Worm (Caenorhabditis elegans) whole organism, midembryonic: ENCODE results near the gene C04F5.8.
A peak's percentile ranks its signal among the peaks of the same experiment; 100 is the strongest.

Experiments used
- T22C8.4 ChIP-seq: fragments of 200-800 bp; sonication (Bioruptor generic); IDR thresholded peaks from 2 replicates; pipeline ENCODE4 v1.3.6; 2022; ENCODE audit warnings: missing genetic modification characterization, missing compliant biosample characterization
- cog-1 ChIP-seq: sonication (generic microtip); optimal IDR thresholded peaks from 2 replicates; lab custom pipeline; 2016; ENCODE audit warnings: missing genetic modification characterization, missing compliant biosample characterization
- flt-1 ChIP-seq: fragments of 200-800 bp; sonication (Bioruptor generic); IDR thresholded peaks from 2 replicates; pipeline ENCODE4 v1.3.6; 2022; ENCODE audit warnings: missing genetic modification characterization, missing compliant biosample characterization
- klf-2 ChIP-seq: fragments of 200-800 bp; sonication (Bioruptor generic); conservative IDR thresholded peaks from 2 replicates; pipeline ENCODE4 v1.3.6; 2022; ENCODE audit warnings: missing genetic modification reagents, missing genetic modification characterization, missing compliant biosample characterization
- med-1 ChIP-seq: sonication (generic microtip); optimal IDR thresholded peaks from 2 replicates; lab custom pipeline; 2017; ENCODE audit warnings: missing genetic modification characterization, mild to moderate bottlenecking, missing compliant biosample characterization, antibody characterized with exemption, missing genetic modification reagents; ENCODE audit not compliant: insufficient read depth
- ref-1 ChIP-seq: fragments of 200-800 bp; sonication (Bioruptor generic); conservative IDR thresholded peaks from 2 replicates; pipeline ENCODE4 v1.3.6; 2022; ENCODE audit warnings: missing genetic modification reagents, missing genetic modification characterization, missing compliant biosample characterization
- tab-1 ChIP-seq: fragments of 200-800 bp; sonication (Bioruptor generic); IDR thresholded peaks from 2 replicates; pipeline ENCODE4 v1.3.6; 2022; ENCODE audit warnings: missing genetic modification characterization, missing compliant biosample characterization
- ztf-23 ChIP-seq: fragments of 200-800 bp; sonication (Bioruptor generic); IDR thresholded peaks from 2 replicates; pipeline ENCODE4 v1.3.6; 2022; ENCODE audit warnings: missing genetic modification reagents, missing genetic modification characterization, missing compliant biosample characterization
- ztf-29 ChIP-seq: fragments of 200-800 bp; sonication (Bioruptor generic); IDR thresholded peaks from 2 replicates; pipeline ENCODE4 v1.3.6; 2022; ENCODE audit warnings: missing genetic modification reagents, missing genetic modification characterization, missing compliant biosample characterization

The C04F5.8 gene

ce11 chrV:5084957-5085465 lies 28.5 kb downstream of the C04F5.8 start, which contains the start of gene Y58A7A.4:
Y58A7A.4 (minus strand) TSS chrV:5085007.
- no peak for TF ChIP-seq tab-1 (GFP tag; lab: Robert Waterston, UW)

ce11 chrV:5080853-5081338 lies 32.7 kb downstream of the C04F5.8 start, which contains the start of gene Y58A7A.3:
Y58A7A.3 (minus strand) TSS chrV:5080903.
- no peak for TF ChIP-seq ztf-29 (GFP tag; lab: Robert Waterston, UW)

ce11 chrV:5075343-5075742 lies 38.2 kb downstream of the C04F5.8 start:
- peak; percentile 90 for TF ChIP-seq ref-1 (GFP tag; lab: Robert Waterston, UW)
- TF ChIP-seq flt-1 (GFP tag; lab: Robert Waterston, UW) = peak; percentile 68; the same call in 1 of the 2 replicates
- TF ChIP-seq ztf-23 (GFP tag; lab: Robert Waterston, UW) = peak; percentile 95
- TF ChIP-seq tab-1 (GFP tag; lab: Robert Waterston, UW) = peak; percentile 82; the same call in 1 of the 2 replicates
- peak; percentile 89 for TF ChIP-seq klf-2 (GFP tag; lab: Robert Waterston, UW)

- TF ChIP-seq ztf-29 (GFP tag; lab: Robert Waterston, UW) (no peak), cog-1 (tag; lab: Kevin White, UChicago) (no peak), flt-1 (GFP tag; lab: Robert Waterston, UW) (no peak), ref-1 (GFP tag; lab: Robert Waterston, UW) (no peak), T22C8.4 (GFP tag; lab: Robert Waterston, UW) (no peak), med-1 (no peak), ztf-23 (GFP tag; lab: Robert Waterston, UW) (no peak), tab-1 (GFP tag; lab: Robert Waterston, UW) (no peak), klf-2 (GFP tag; lab: Robert Waterston, UW) (no peak)
Observed at ce11 chrV:5072082-5072481, 41.5 kb downstream of the C04F5.8 start, which contains the start of gene Y58A7A.2. Y58A7A.2 (minus strand) TSS chrV:5072182.

ce11 chrV:5069440-5069839 lies 44.1 kb downstream of the C04F5.8 start, which contains the start of gene Y58A7A.1:
Y58A7A.1 (minus strand) TSS chrV:5069540.
- TF ChIP-seq klf-2 (GFP tag; lab: Robert Waterston, UW) (no peak), flt-1 (GFP tag; lab: Robert Waterston, UW) (no peak), ztf-23 (GFP tag; lab: Robert Waterston, UW) (no peak), tab-1 (GFP tag; lab: Robert Waterston, UW) (no peak), ztf-29 (GFP tag; lab: Robert Waterston, UW) (no peak)

- TF ChIP-seq ref-1 (GFP tag; lab: Robert Waterston, UW) = no peak
- no peak for TF ChIP-seq ztf-23 (GFP tag; lab: Robert Waterston, UW)
- no peak for TF ChIP-seq ztf-29 (GFP tag; lab: Robert Waterston, UW)
- TF ChIP-seq med-1 = no peak
- TF ChIP-seq klf-2 (GFP tag; lab: Robert Waterston, UW) = no peak
- TF ChIP-seq cog-1 (tag; lab: Kevin White, UChicago) = no peak
- TF ChIP-seq T22C8.4 (GFP tag; lab: Robert Waterston, UW) = no peak
- TF ChIP-seq tab-1 (GFP tag; lab: Robert Waterston, UW) = no peak
Observed at ce11 chrV:5067390-5067789, 46.2 kb downstream of the C04F5.8 start.

ce11 chrV:5064761-5065421 lies 48.7 kb downstream of the C04F5.8 start, which contains the start of gene mlk-1:
mlk-1 (minus strand) TSS chrV:5064811.
- no peak for TF ChIP-seq tab-1 (GFP tag; lab: Robert Waterston, UW)
- TF ChIP-seq cog-1 (tag; lab: Kevin White, UChicago) = peak; percentile 41
